Worm (Caenorhabditis elegans) whole organism, mixed stage, embryonic: ENCODE measurements around the gene brap-2.
A peak's percentile ranks its signal among the peaks of the same experiment; 100 is the strongest.

Experiments used
- M03D4.4 ChIP-seq: sonication (generic microtip); optimal IDR thresholded peaks from 2 replicates; lab custom pipeline; 2017; ENCODE audit warnings: mild to moderate bottlenecking, missing genetic modification characterization, missing compliant biosample characterization
- blmp-1 ChIP-seq: fragments of 150-350 bp; optimal IDR thresholded peaks from 2 replicates; lab custom pipeline; 2014; ENCODE audit warnings: missing biosample characterization, missing genetic modification characterization
- ceh-39 ChIP-seq: fragments of 150-350 bp; optimal IDR thresholded peaks from 2 replicates; lab custom pipeline; 2014; ENCODE audit warnings: missing biosample characterization, missing genetic modification characterization
- ceh-43 ChIP-seq: fragments of 200-800 bp; sonication (Bioruptor generic); optimal IDR thresholded peaks from 2 replicates; lab custom pipeline; 2018; ENCODE audit warnings: mild to moderate bottlenecking, missing genetic modification characterization, moderate library complexity, missing compliant biosample characterization
- ceh-83 ChIP-seq: fragments of 200-800 bp; sonication (Bioruptor generic); optimal IDR thresholded peaks from 2 replicates; lab custom pipeline; 2018; ENCODE audit warnings: mild to moderate bottlenecking, missing genetic modification characterization, missing compliant biosample characterization
- ces-1 ChIP-seq: fragments of 150-350 bp; optimal IDR thresholded peaks from 2 replicates; lab custom pipeline; 2014; ENCODE audit warnings: missing biosample characterization, missing genetic modification reagents, missing genetic modification characterization
- cnd-1 ChIP-seq: fragments of 200-800 bp; sonication (Bioruptor generic); optimal IDR thresholded peaks from 2 replicates; lab custom pipeline; 2018; ENCODE audit warnings: mild to moderate bottlenecking, missing genetic modification characterization, missing compliant biosample characterization
- drap-1 ChIP-seq: fragments of 200-800 bp; sonication (Bioruptor generic); optimal IDR thresholded peaks from 3 replicates; lab custom pipeline; 2018; ENCODE audit warnings: mild to moderate bottlenecking, missing genetic modification characterization, missing compliant biosample characterization
- elt-1 ChIP-seq: sonication (generic microtip); optimal IDR thresholded peaks from 2 replicates; lab custom pipeline; 2017; ENCODE audit warnings: missing genetic modification characterization, mild to moderate bottlenecking, missing compliant biosample characterization, antibody characterized with exemption, moderate library complexity, borderline replicate concordance; ENCODE audit not compliant: insufficient read depth
- elt-3 ChIP-seq: fragments of 150-350 bp; optimal IDR thresholded peaks from 2 replicates; lab custom pipeline; 2014; ENCODE audit warnings: missing biosample characterization, missing genetic modification characterization
- flh-1 ChIP-seq: fragments of 200-800 bp; sonication (Bioruptor generic); optimal IDR thresholded peaks from 2 replicates; lab custom pipeline; 2018; ENCODE audit warnings: mild to moderate bottlenecking, missing genetic modification characterization, moderate library complexity, missing compliant biosample characterization
- ham-2 ChIP-seq: fragments of 200-800 bp; sonication (Bioruptor generic); optimal IDR thresholded peaks from 2 replicates; lab custom pipeline; 2018; ENCODE audit warnings: mild to moderate bottlenecking, missing genetic modification characterization, missing compliant biosample characterization
- hlh-1 ChIP-seq: fragments of 150-350 bp; optimal IDR thresholded peaks from 2 replicates; lab custom pipeline; 2014; ENCODE audit warnings: missing biosample characterization, missing genetic modification reagents, missing genetic modification characterization
- lin-13 ChIP-seq: fragments of 150-350 bp; optimal IDR thresholded peaks from 2 replicates; lab custom pipeline; 2014; ENCODE audit warnings: missing biosample characterization, missing genetic modification characterization
- lin-32 ChIP-seq: fragments of 200-800 bp; sonication (Bioruptor generic); optimal IDR thresholded peaks from 2 replicates; lab custom pipeline; 2018; ENCODE audit warnings: mild to moderate bottlenecking, missing genetic modification characterization, missing compliant biosample characterization
- lsy-2 ChIP-seq: fragments of 150-350 bp; optimal IDR thresholded peaks from 2 replicates; lab custom pipeline; 2014; ENCODE audit warnings: missing biosample characterization, missing genetic modification characterization
- mab-5 ChIP-seq: fragments of 150-350 bp; optimal IDR thresholded peaks from 2 replicates; lab custom pipeline; 2014; ENCODE audit warnings: missing biosample characterization, missing genetic modification characterization
- mep-1 ChIP-seq: fragments of 150-350 bp; optimal IDR thresholded peaks from 2 replicates; lab custom pipeline; 2017; ENCODE audit warnings: missing biosample characterization, missing genetic modification reagents, missing genetic modification characterization, inconsistent platforms
- mls-2 ChIP-seq: sonication (generic microtip); optimal IDR thresholded peaks from 2 replicates; lab custom pipeline; 2016; ENCODE audit warnings: mild to moderate bottlenecking, missing genetic modification characterization, moderate library complexity, missing compliant biosample characterization
- nhr-12 ChIP-seq: fragments of 150-350 bp; optimal IDR thresholded peaks from 2 replicates; lab custom pipeline; 2014; ENCODE audit warnings: missing biosample characterization, missing genetic modification characterization
- nhr-2 ChIP-seq: fragments of 150-350 bp; optimal IDR thresholded peaks from 2 replicates; lab custom pipeline; 2014; ENCODE audit warnings: missing biosample characterization, missing genetic modification characterization
- nhr-237 ChIP-seq: fragments of 150-350 bp; optimal IDR thresholded peaks from 2 replicates; lab custom pipeline; 2014; ENCODE audit warnings: missing biosample characterization, missing genetic modification characterization
- nhr-28 ChIP-seq: fragments of 150-350 bp; optimal IDR thresholded peaks from 2 replicates; lab custom pipeline; 2014; ENCODE audit warnings: missing biosample characterization, missing genetic modification characterization
- nhr-76 ChIP-seq: sonication (generic microtip); optimal IDR thresholded peaks from 2 replicates; lab custom pipeline; 2017; ENCODE audit warnings: missing biosample characterization, missing genetic modification characterization
- pha-4 ChIP-seq: fragments of 150-350 bp; optimal IDR thresholded peaks from 2 replicates; lab custom pipeline; 2018; ENCODE audit warnings: missing biosample characterization, missing genetic modification reagents, missing genetic modification characterization
- sem-2 ChIP-seq: fragments of 200-800 bp; sonication (Bioruptor generic); optimal IDR thresholded peaks from 2 replicates; lab custom pipeline; 2018; ENCODE audit warnings: mild to moderate bottlenecking, missing genetic modification characterization, missing compliant biosample characterization
- snpc-4 ChIP-seq: fragments of 150-350 bp; optimal IDR thresholded peaks from 2 replicates; lab custom pipeline; 2014; ENCODE audit warnings: missing biosample characterization, missing genetic modification characterization
- sptf-1 ChIP-seq: sonication (generic microtip); optimal IDR thresholded peaks from 2 replicates; lab custom pipeline; 2017; ENCODE audit warnings: mild to moderate bottlenecking, missing genetic modification characterization, moderate library complexity, missing compliant biosample characterization
- tbx-8 ChIP-seq: fragments of 200-800 bp; sonication (Bioruptor generic); optimal IDR thresholded peaks from 2 replicates; lab custom pipeline; 2018; ENCODE audit warnings: mild to moderate bottlenecking, missing genetic modification characterization, moderate library complexity, missing compliant biosample characterization
- unc-120 ChIP-seq: sonication (generic microtip); optimal IDR thresholded peaks from 2 replicates; lab custom pipeline; 2017; ENCODE audit warnings: missing genetic modification characterization, missing compliant biosample characterization; ENCODE audit not compliant: poor library complexity, severe bottlenecking
- unc-39 ChIP-seq: fragments of 150-350 bp; optimal IDR thresholded peaks from 2 replicates; lab custom pipeline; 2014; ENCODE audit warnings: missing biosample characterization, missing genetic modification characterization
- unc-62 ChIP-seq: fragments of 150-350 bp; optimal IDR thresholded peaks from 2 replicates; lab custom pipeline; 2014; ENCODE audit warnings: missing biosample characterization, missing genetic modification reagents, missing genetic modification characterization
- zip-8 ChIP-seq: fragments of 150-350 bp; optimal IDR thresholded peaks from 2 replicates; lab custom pipeline; 2014; ENCODE audit warnings: missing biosample characterization, missing genetic modification characterization
- ztf-11 ChIP-seq: fragments of 150-350 bp; optimal IDR thresholded peaks from 2 replicates; lab custom pipeline; 2014; ENCODE audit warnings: missing biosample characterization, missing genetic modification characterization

The brap-2 gene

ce11 chrII:5420947-5421614, 28.1 kb upstream of the brap-2 start, which contains the start of gene tofu-6:
Gene tofu-6, plus strand, starts transcription at chrII:5421248.
- TF ChIP-seq lsy-2 (peak; percentile 79), unc-39 (tag; lab: Kevin White, UChicago) (no peak)
- TF ChIP-seq, all 35 proteins: peak for 1

ce11 chrII:5418929-5419328, 25.9 kb upstream of the brap-2 start, which contains the start of gene EEED8.15:
Gene EEED8.15, plus strand, starts transcription at chrII:5419229.
- TF ChIP-seq ztf-11 (tag; lab: Kevin White, UChicago) (no peak), mep-1 (tag; lab: Kevin White, UChicago) (no peak), ceh-43 (GFP tag; lab: Kevin White, UChicago) (no peak), nhr-2 (no peak), mab-5 (tag; lab: Kevin White, UChicago) (no peak), pha-4 (tag; lab: Kevin White, UChicago) (no peak), blmp-1 (no peak), ceh-83 (GFP tag; lab: Kevin White, UChicago) (no peak), nhr-237 (tag; lab: Kevin White, UChicago) (no peak), elt-1 (no peak), ham-2 (GFP tag; lab: Kevin White, UChicago) (no peak), flh-1 (GFP tag; lab: Kevin White, UChicago) (no peak), drap-1 (GFP tag; lab: Kevin White, UChicago) (no peak)

ce11 chrII:5418317-5418716, 25.3 kb upstream of the brap-2 start:
- TF ChIP-seq elt-1 (no peak), nhr-28 (no peak), lin-32 (GFP tag; lab: Kevin White, UChicago) (peak; percentile 67), unc-120 (peak; percentile 14), ceh-43 (GFP tag; lab: Kevin White, UChicago) (peak; percentile 59), ceh-39 (tag; lab: Kevin White, UChicago) (peak; percentile 18), nhr-237 (tag; lab: Kevin White, UChicago) (no peak), nhr-12 (tag; lab: Kevin White, UChicago) (no peak), nhr-2 (no peak), cnd-1 (peak; percentile 84), mls-2 (tag; lab: Kevin White, UChicago) (peak; percentile 52), tbx-8 (GFP tag; lab: Kevin White, UChicago) (no peak), sptf-1 (tag; lab: Kevin White, UChicago) (no peak), unc-62 (GFP tag; lab: Kevin White, UChicago) (no peak), drap-1 (GFP tag; lab: Kevin White, UChicago) (no peak), ztf-11 (tag; lab: Kevin White, UChicago) (peak; percentile 13), mab-5 (tag; lab: Kevin White, UChicago) (no peak), pha-4 (tag; lab: Kevin White, UChicago) (no peak), hlh-1 (peak; percentile 75), elt-3 (tag; lab: Kevin White, UChicago) (no peak), ces-1 (GFP tag; lab: Kevin White, UChicago) (peak; percentile 89), unc-39 (tag; lab: Kevin White, UChicago) (no peak), flh-1 (GFP tag; lab: Kevin White, UChicago) (no peak), lin-13 (peak; percentile 25), blmp-1 (no peak)

ce11 chrII:5417905-5418304, 24.9 kb upstream of the brap-2 start:
- TF ChIP-seq pha-4 (tag; lab: Kevin White, UChicago) (no peak), zip-8 (tag; lab: Kevin White, UChicago) (no peak), unc-62 (GFP tag; lab: Kevin White, UChicago) (peak; percentile 94), cnd-1 (no peak), mls-2 (tag; lab: Kevin White, UChicago) (no peak)

- no peak for TF ChIP-seq ham-2 (GFP tag; lab: Kevin White, UChicago)
- TF ChIP-seq nhr-2, result peak; percentile 14
- no peak for TF ChIP-seq sem-2
- no peak for TF ChIP-seq nhr-28
- TF ChIP-seq elt-3 (tag; lab: Kevin White, UChicago), result no peak
- TF ChIP-seq ceh-39 (tag; lab: Kevin White, UChicago), result no peak
- TF ChIP-seq lin-32 (GFP tag; lab: Kevin White, UChicago), result no peak
- no peak for TF ChIP-seq cnd-1
- TF ChIP-seq M03D4.4 (tag; lab: Kevin White, UChicago), result no peak
- peak; percentile 18 for TF ChIP-seq pha-4 (tag; lab: Kevin White, UChicago)
- TF ChIP-seq snpc-4, result no peak
- no peak for TF ChIP-seq nhr-76 (tag; lab: Kevin White, UChicago)
- peak; percentile 64 for TF ChIP-seq mab-5 (tag; lab: Kevin White, UChicago)
- peak; percentile 92 for TF ChIP-seq unc-62 (GFP tag; lab: Kevin White, UChicago)
- TF ChIP-seq ces-1 (GFP tag; lab: Kevin White, UChicago), result no peak
- no peak for TF ChIP-seq unc-39 (tag; lab: Kevin White, UChicago)
Measured at ce11 chrII:5416204-5416764, 23.3 kb upstream of the brap-2 start, which contains the start of gene EEED8.2. Gene EEED8.2, plus strand, starts transcription at chrII:5416714.
